Fruit fly (Drosophila melanogaster): ENCODE results near the gene Naa40.

Gene Naa40

dm6 chr3R:29717519-29717918 lies 7.2 kb downstream of the Naa40 start (continued):
- TF ChIP-seq Bteb2 (GFP tag; optimal IDR thresholded peaks at IDR 0.05) = no peak
- TF ChIP-seq caup (GFP tag; optimal IDR thresholded peaks at IDR 0.05; ENCODE audit: severe bottlenecking) = no peak
- TF ChIP-seq slbo (GFP tag; IDR thresholded peaks at IDR 0.05) = peak; percentile 65
- peak; percentile 34; the same call in 1 of the 3 replicates for TF ChIP-seq ase (GFP tag; IDR thresholded peaks at IDR 0.05)
- peak; percentile 43 for TF ChIP-seq Blimp-1 (GFP tag; optimal IDR thresholded peaks at IDR 0.05)
- TF ChIP-seq Sox102F (GFP tag; optimal IDR thresholded peaks at IDR 0.05) = peak; percentile 73
- TF ChIP-seq CG12942 (GFP tag; optimal IDR thresholded peaks at IDR 0.05) = peak; percentile 14
- no peak for TF ChIP-seq chif (GFP tag; optimal IDR thresholded peaks at IDR 0.05)
- no peak for TF ChIP-seq dm (GFP tag; optimal IDR thresholded peaks at IDR 0.05)
- TF ChIP-seq ATbp (GFP tag; optimal IDR thresholded peaks at IDR 0.05) = peak; percentile 63
- TF ChIP-seq sens-2 (GFP tag; IDR thresholded peaks at IDR 0.05) = no peak; the same call in 1 of the 2 replicates
- no peak for TF ChIP-seq twi (tag; optimal IDR thresholded peaks at IDR 0.05)
- TF ChIP-seq D19B (GFP tag; optimal IDR thresholded peaks at IDR 0.05) = no peak
- TF ChIP-seq da (GFP tag; optimal IDR thresholded peaks at IDR 0.05) = no peak
- TF ChIP-seq dmrt99B (tag; optimal IDR thresholded peaks at IDR 0.05) = peak; percentile 74
- TF ChIP-seq wek (GFP tag; optimal IDR thresholded peaks at IDR 0.05) = no peak
- TF ChIP-seq ttk (GFP tag; IDR thresholded peaks at IDR 0.05) = peak; percentile 64
- peak; percentile 29 for TF ChIP-seq Xbp1 (GFP tag; optimal IDR thresholded peaks at IDR 0.05)
- no peak for TF ChIP-seq CG16779 (GFP tag; IDR thresholded peaks at IDR 0.05)
- TF ChIP-seq ap (GFP tag; IDR thresholded peaks at IDR 0.05) = no peak
- TF ChIP-seq CG7271 (tag; optimal IDR thresholded peaks at IDR 0.05) = no peak
- TF ChIP-seq CG10543 (GFP tag; optimal IDR thresholded peaks at IDR 0.05) = no peak
- TF ChIP-seq Dad (GFP tag; optimal IDR thresholded peaks at IDR 0.05) = no peak
- TF ChIP-seq CG14667 (GFP tag; IDR thresholded peaks at IDR 0.05) = 0 out of 2 replicates have a peak, but pooled peaks have one; percentile 39
- no peak for TF ChIP-seq CG4730 (GFP tag; IDR thresholded peaks at IDR 0.05)
- TF ChIP-seq CG12104 (GFP tag; optimal IDR thresholded peaks at IDR 0.05) = no peak
- no peak for TF ChIP-seq CG9797 (GFP tag; optimal IDR thresholded peaks at IDR 0.05)
- no peak for TF ChIP-seq Gsc (GFP tag; IDR thresholded peaks at IDR 0.05)
- TF ChIP-seq nmo (GFP tag; optimal IDR thresholded peaks at IDR 0.05) = peak; percentile 25
- no peak for TF ChIP-seq sima (GFP tag; optimal IDR thresholded peaks at IDR 0.05)
- TF ChIP-seq CG2202 (tag; optimal IDR thresholded peaks at IDR 0.05) = no peak
- no peak for TF ChIP-seq Dp (GFP tag; optimal IDR thresholded peaks at IDR 0.05)
- no peak for TF ChIP-seq Atf3 (GFP tag; optimal IDR thresholded peaks at IDR 0.05)
- TF ChIP-seq CG7839 (tag; optimal IDR thresholded peaks at IDR 0.05) = peak; percentile 54
- TF ChIP-seq prd (optimal IDR thresholded peaks at IDR 0.05) = no peak
- peak; percentile 31; the same call in 1 of the 3 replicates for TF ChIP-seq prd (GFP tag; IDR thresholded peaks at IDR 0.05)
- no peak for TF ChIP-seq zf30C (GFP tag; optimal IDR thresholded peaks at IDR 0.05)
- peak; percentile 0 for TF ChIP-seq CG15601 (tag; optimal IDR thresholded peaks at IDR 0.05)
- peak; percentile 31 for TF ChIP-seq bab2 (GFP tag; optimal IDR thresholded peaks at IDR 0.05)
- TF ChIP-seq Dip2 (GFP tag; IDR thresholded peaks at IDR 0.05) = no peak
- TF ChIP-seq CG8359 (GFP tag; optimal IDR thresholded peaks at IDR 0.05; ENCODE audit: borderline replicate concordance) = no peak
- TF ChIP-seq Fer3 (tag; optimal IDR thresholded peaks at IDR 0.05) = peak; percentile 3
- no peak for TF ChIP-seq CG8478 (optimal IDR thresholded peaks at IDR 0.05)
- no peak for TF ChIP-seq B-H2 (GFP tag; optimal IDR thresholded peaks at IDR 0.05)
- TF ChIP-seq Ets65A (GFP tag) = peak; percentile 14
- peak; percentile 13 for TF ChIP-seq Hsf (GFP tag; optimal IDR thresholded peaks at IDR 0.05)
- no peak for TF ChIP-seq kay (GFP tag; optimal IDR thresholded peaks at IDR 0.05)
- TF ChIP-seq CG9437 (GFP tag; optimal IDR thresholded peaks at IDR 0.05) = no peak
- no peak for TF ChIP-seq Side (GFP tag; optimal IDR thresholded peaks at IDR 0.05)
- no peak for TF ChIP-seq CG12155 (GFP tag; optimal IDR thresholded peaks at IDR 0.05)
- TF ChIP-seq Camta (GFP tag; optimal IDR thresholded peaks at IDR 0.05) = no peak
- no peak for TF ChIP-seq CG10462 (GFP tag; optimal IDR thresholded peaks at IDR 0.05)
